Worm (Caenorhabditis elegans) whole organism, mixed stage, embryonic: ENCODE data around the gene srv-11.

ENCODE experiments used
- flh-1 ChIP-seq: fragments of 200-800 bp; sonication (Bioruptor generic); optimal IDR thresholded peaks from 2 replicates; lab custom pipeline; 2018; ENCODE audit warnings: mild to moderate bottlenecking, missing genetic modification characterization, moderate library complexity, missing compliant biosample characterization
- lin-13 ChIP-seq: fragments of 150-350 bp; optimal IDR thresholded peaks from 2 replicates; lab custom pipeline; 2014; ENCODE audit warnings: missing biosample characterization, missing genetic modification characterization
- lsy-2 ChIP-seq: fragments of 150-350 bp; optimal IDR thresholded peaks from 2 replicates; lab custom pipeline; 2014; ENCODE audit warnings: missing biosample characterization, missing genetic modification characterization
- nhr-12 ChIP-seq: fragments of 150-350 bp; optimal IDR thresholded peaks from 2 replicates; lab custom pipeline; 2014; ENCODE audit warnings: missing biosample characterization, missing genetic modification characterization
- nhr-237 ChIP-seq: fragments of 150-350 bp; optimal IDR thresholded peaks from 2 replicates; lab custom pipeline; 2014; ENCODE audit warnings: missing biosample characterization, missing genetic modification characterization
- nhr-76 ChIP-seq: sonication (generic microtip); optimal IDR thresholded peaks from 2 replicates; lab custom pipeline; 2017; ENCODE audit warnings: missing biosample characterization, missing genetic modification characterization
- pha-4 ChIP-seq: fragments of 150-350 bp; optimal IDR thresholded peaks from 2 replicates; lab custom pipeline; 2018; ENCODE audit warnings: missing biosample characterization, missing genetic modification reagents, missing genetic modification characterization
- snpc-4 ChIP-seq: fragments of 150-350 bp; optimal IDR thresholded peaks from 2 replicates; lab custom pipeline; 2014; ENCODE audit warnings: missing biosample characterization, missing genetic modification characterization
- sptf-1 ChIP-seq: sonication (generic microtip); optimal IDR thresholded peaks from 2 replicates; lab custom pipeline; 2017; ENCODE audit warnings: mild to moderate bottlenecking, missing genetic modification characterization, moderate library complexity, missing compliant biosample characterization
- zip-8 ChIP-seq: fragments of 150-350 bp; optimal IDR thresholded peaks from 2 replicates; lab custom pipeline; 2014; ENCODE audit warnings: missing biosample characterization, missing genetic modification characterization

DNA sequence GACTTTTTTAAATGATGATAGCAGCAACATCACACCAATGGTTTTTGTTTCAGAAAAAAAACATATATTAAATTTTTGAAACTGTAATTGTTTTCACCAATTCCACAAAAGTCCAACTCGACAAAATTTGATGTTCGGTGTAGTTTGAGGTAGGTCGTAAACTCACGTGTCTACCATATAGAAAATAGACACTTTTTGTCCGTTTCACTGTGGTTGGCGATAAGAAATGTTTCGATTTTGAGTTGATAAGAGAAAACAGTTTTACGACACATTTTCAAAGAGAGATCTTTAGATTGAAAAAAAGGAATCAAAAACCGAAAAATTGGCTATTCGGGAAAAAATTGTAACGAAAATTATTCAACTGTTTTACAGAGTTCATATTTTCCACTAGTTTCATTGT lies 43.0 kb downstream of the srv-11 start:
- TF ChIP-seq lin-13 (tag; lab: Kevin White, UChicago) (no peak), sptf-1 (no peak), snpc-4 (no peak), zip-8 (no peak), pha-4 (tag; lab: Kevin White, UChicago) (no peak), nhr-76 (tag; lab: Kevin White, UChicago) (no peak), nhr-12 (tag; lab: Kevin White, UChicago) (no peak), lsy-2 (tag; lab: Kevin White, UChicago) (no peak), nhr-237 (tag; lab: Kevin White, UChicago) (no peak), flh-1 (GFP tag; lab: Kevin White, UChicago) (no peak)
